Worm (Caenorhabditis elegans): ENCODE data around the gene str-68.

DNA sequence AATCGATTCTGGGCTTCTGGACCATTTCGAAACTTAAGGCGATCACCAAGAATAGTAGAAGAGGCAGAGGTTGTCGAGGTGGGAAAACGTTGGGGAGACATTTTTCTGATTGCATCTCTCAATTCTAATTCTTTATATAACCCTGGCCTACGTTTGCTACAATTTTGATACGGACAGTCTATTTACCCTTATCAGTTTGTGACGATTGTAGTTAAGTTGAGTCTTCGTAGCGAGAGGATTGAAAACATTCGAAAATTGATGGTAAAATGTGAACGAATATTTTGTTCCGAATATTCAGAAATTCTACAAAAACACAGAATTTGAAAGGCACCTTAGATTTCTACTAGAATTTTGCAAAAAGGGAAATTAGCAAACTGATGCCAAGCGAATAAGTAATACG lies 20.3 kb upstream of the str-68 start, which contains the start of gene Y73C8C.10:
- TF ChIP-seq him-1 (tag; optimal IDR thresholded peaks at IDR 0.05) (no peak), W03F9.2 (tag; optimal IDR thresholded peaks at IDR 0.05) (no peak)

Measured in whole organism, L4/young adult.